Fruit fly (Drosophila melanogaster): Measurements from ENCODE around the gene CG14374.

CG14374 gene

DNA sequence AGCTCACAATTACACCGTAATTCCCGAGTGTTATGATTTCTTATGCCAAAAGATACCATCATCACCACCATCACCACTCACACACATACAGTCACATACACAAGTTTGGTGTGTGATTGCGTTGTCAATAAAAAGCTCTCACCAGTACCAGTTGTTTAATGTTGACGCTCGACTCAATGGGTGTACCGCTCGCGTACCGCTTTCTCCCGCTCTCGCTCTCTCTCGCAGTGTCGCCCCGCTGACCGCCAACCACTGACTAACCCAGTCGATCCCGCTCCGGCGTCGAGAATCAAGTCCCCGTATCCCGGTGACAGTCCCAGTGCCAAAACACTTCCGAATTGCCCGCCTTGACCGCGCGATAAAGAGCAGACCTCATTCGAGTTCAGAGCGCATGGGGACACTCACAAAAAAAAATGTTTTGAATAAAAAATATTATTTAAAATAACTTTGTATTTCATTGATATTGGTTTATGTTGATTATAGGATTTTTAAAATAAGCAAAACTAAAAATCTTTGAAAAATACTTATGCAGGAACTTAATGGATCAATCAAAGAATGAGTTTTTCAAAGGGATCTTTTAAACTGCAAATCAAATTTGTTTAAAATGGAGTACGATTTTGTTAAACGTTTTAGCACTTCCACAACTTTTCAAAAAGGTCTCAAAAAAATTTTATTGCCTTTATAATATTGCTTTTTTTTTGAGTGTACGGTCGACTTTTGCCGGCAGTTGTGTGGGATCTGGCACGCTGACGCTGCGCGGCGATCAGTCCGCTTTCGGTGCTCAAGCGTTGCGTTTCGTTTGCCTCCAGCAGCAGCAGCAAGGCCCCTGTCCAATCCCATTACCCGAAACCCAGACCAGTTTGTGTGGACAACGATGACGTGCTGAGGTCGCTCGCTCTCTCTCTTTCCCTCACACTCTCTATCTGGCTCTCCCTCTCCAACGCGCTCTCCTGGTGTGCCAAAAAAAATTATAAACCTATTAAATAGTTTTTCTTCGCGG is 32.5 kb downstream of the CG14374 start, which contains the start of gene Dic1 (continued):
- TF ChIP-seq CG12391 (tag; optimal IDR thresholded peaks at IDR 0.05) (peak; percentile 97), CG5180 (GFP tag; optimal IDR thresholded peaks at IDR 0.05) (peak; percentile 92), wek (GFP tag; optimal IDR thresholded peaks at IDR 0.05) (peak; percentile 49), Abd-B (GFP tag; optimal IDR thresholded peaks at IDR 0.05) (peak; percentile 96), wor (GFP tag; IDR thresholded peaks at IDR 0.05) (peak; percentile 91), Dbx (GFP tag; IDR thresholded peaks at IDR 0.05) (peak; percentile 96), caup (GFP tag; optimal IDR thresholded peaks at IDR 0.05; ENCODE audit: severe bottlenecking) (peak; percentile 97), CG15479 (GFP tag; optimal IDR thresholded peaks at IDR 0.05) (peak; percentile 30), kni (GFP tag; optimal IDR thresholded peaks at IDR 0.05) (peak; percentile 94), CG17568 (GFP tag; optimal IDR thresholded peaks at IDR 0.05) (peak; percentile 84), C15 (GFP tag; IDR thresholded peaks at IDR 0.05) (peak; percentile 65; the same call in 2 of the 3 replicates), TFAM (GFP tag; optimal IDR thresholded peaks at IDR 0.05) (peak; percentile 65), dmrt99B (tag; optimal IDR thresholded peaks at IDR 0.05) (peak; percentile 98), ash1 (GFP tag; optimal IDR thresholded peaks at IDR 0.05) (no peak), slou (GFP tag; optimal IDR thresholded peaks at IDR 0.05) (peak; percentile 95), klu (GFP tag; IDR thresholded peaks at IDR 0.05) (peak; percentile 92), CG17912 (GFP tag; optimal IDR thresholded peaks at IDR 0.05) (peak; percentile 88), ase (GFP tag; IDR thresholded peaks at IDR 0.05) (peak; percentile 78; the same call in 2 of the 3 replicates), CG15073 (GFP tag; optimal IDR thresholded peaks at IDR 0.05) (peak; percentile 72), Sox102F (GFP tag; optimal IDR thresholded peaks at IDR 0.05) (peak; percentile 98), al (GFP tag; IDR thresholded peaks at IDR 0.05) (peak; percentile 91), sqz (GFP tag; optimal IDR thresholded peaks at IDR 0.05) (peak; percentile 96), ham (GFP tag; IDR thresholded peaks at IDR 0.05) (peak; percentile 64; the same call in 1 of the 2 replicates), tio (GFP tag; optimal IDR thresholded peaks at IDR 0.05) (peak; percentile 98), BEAF-32 (GFP tag; optimal IDR thresholded peaks at IDR 0.05) (no peak), Doc2 (GFP tag; IDR thresholded peaks at IDR 0.05) (0 out of 2 replicates have a peak, but pooled peaks have one; percentile 37), Ets97D (GFP tag; optimal IDR thresholded peaks at IDR 0.05) (peak; percentile 65), CG18476 (GFP tag; optimal IDR thresholded peaks at IDR 0.05) (peak; percentile 95), Nf-YB (GFP tag; optimal IDR thresholded peaks at IDR 0.05) (peak; percentile 86), Opbp (GFP tag; IDR thresholded peaks at IDR 0.05; ENCODE audit: partially characterized antibody) (peak; percentile 52; the same call in 1 of the 3 replicates), Six4 (GFP tag; optimal IDR thresholded peaks at IDR 0.05) (peak; percentile 93), Nf-YA (GFP tag; IDR thresholded peaks at IDR 0.05) (peak; percentile 85), CG3838 (GFP tag; optimal IDR thresholded peaks at IDR 0.05) (peak; percentile 71), trem (tag; optimal IDR thresholded peaks at IDR 0.05) (peak; percentile 92), B-H1 (GFP tag; IDR thresholded peaks at IDR 0.05) (peak; percentile 82), CG12104 (GFP tag; optimal IDR thresholded peaks at IDR 0.05) (peak; percentile 99), Chrac-16 (GFP tag; optimal IDR thresholded peaks at IDR 0.05) (peak; percentile 96), CG30403 (GFP tag; optimal IDR thresholded peaks at IDR 0.05) (peak; percentile 98), nom (GFP tag; optimal IDR thresholded peaks at IDR 0.05) (peak; percentile 87), CG32532 (GFP tag; IDR thresholded peaks at IDR 0.05) (peak; percentile 93), CG4282 (GFP tag; optimal IDR thresholded peaks at IDR 0.05) (peak; percentile 71), Fer3 (tag; optimal IDR thresholded peaks at IDR 0.05) (peak; percentile 97), CG2875 (GFP tag; optimal IDR thresholded peaks at IDR 0.05) (peak; percentile 94), bab2 (GFP tag; optimal IDR thresholded peaks at IDR 0.05) (peak; percentile 90), oc (tag; optimal IDR thresholded peaks at IDR 0.05) (peak; percentile 89), Adf1 (GFP tag; IDR thresholded peaks at IDR 0.05) (peak; percentile 73), sisA (GFP tag; IDR thresholded peaks at IDR 0.05) (peak; percentile 92)

Measured in whole organism, embryonic.